Worm (Caenorhabditis elegans): ENCODE data around the gene atln-1.
"Not testable (repeated sequence)": the region's sequence is repeated elsewhere in the genome, so short reads cannot be mapped to it uniquely, and the experiment has no call there.

The atln-1 gene

DNA sequence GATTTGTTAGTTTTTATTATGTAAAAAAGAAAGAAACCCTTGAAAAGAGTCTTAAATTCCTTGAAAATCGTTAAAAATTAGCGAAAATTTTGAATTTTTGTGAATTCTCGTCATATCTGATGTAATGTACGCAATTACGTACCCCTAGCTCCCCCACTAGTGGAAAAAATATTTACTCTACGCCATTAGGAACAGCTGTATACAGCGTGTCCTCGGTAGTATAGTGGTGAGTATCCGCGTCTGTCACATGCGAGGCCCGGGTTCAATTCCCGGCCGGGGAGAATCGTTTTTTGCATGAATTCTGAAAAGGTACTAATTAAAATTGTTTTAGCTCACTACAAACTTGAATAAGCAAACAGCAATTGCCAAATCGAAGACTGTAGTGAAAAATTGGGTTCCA lies 11.4 kb downstream of the atln-1 start:
- TF ChIP-seq ceh-39 (tag; optimal IDR thresholded peaks at IDR 0.05) (no peak), lin-13 (tag; optimal IDR thresholded peaks at IDR 0.05) (no peak), tbx-8 (GFP tag; optimal IDR thresholded peaks at IDR 0.05) (no peak), nhr-12 (tag; optimal IDR thresholded peaks at IDR 0.05) (no peak), flh-1 (GFP tag; optimal IDR thresholded peaks at IDR 0.05) (no peak)

DNA sequence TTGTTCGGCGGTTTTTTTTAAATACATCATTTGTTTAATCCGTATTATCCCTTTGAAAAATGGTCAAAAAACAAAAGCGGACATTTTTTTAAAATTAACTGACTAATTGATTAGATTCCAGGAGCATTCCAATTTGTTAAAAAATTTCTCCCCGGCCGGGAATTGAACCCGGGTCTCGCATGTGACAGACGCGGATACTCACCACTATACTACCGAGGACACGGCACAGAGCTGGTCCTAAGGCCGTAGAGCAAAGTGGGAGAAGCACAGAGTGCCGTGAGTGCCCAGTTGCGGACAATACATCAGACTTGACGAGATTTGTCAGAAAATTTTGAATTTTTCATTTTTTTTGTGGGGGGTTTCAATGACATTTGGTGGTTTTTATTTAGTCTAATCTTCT lies 12.5 kb downstream of the atln-1 start:
- TF ChIP-seq nhr-237 (tag; optimal IDR thresholded peaks at IDR 0.05), result no peak
- TF ChIP-seq ceh-83 (GFP tag; optimal IDR thresholded peaks at IDR 0.05), result peak; percentile 38
- TF ChIP-seq M03D4.4 (tag; optimal IDR thresholded peaks at IDR 0.05), result no peak
- TF ChIP-seq unc-120 (tag; optimal IDR thresholded peaks at IDR 0.05; ENCODE audit: poor library complexity, severe bottlenecking), result peak; percentile 24
- TF ChIP-seq mab-5 (tag; optimal IDR thresholded peaks at IDR 0.05), result no peak
- peak; percentile 29 for TF ChIP-seq sptf-1 (tag; optimal IDR thresholded peaks at IDR 0.05)
- no peak for TF ChIP-seq tbx-8 (GFP tag; optimal IDR thresholded peaks at IDR 0.05)
- no peak for TF ChIP-seq ceh-39 (tag; optimal IDR thresholded peaks at IDR 0.05)
- TF ChIP-seq ham-2 (GFP tag; optimal IDR thresholded peaks at IDR 0.05), result no peak
- TF ChIP-seq elt-1 (tag; optimal IDR thresholded peaks at IDR 0.05; ENCODE audit: borderline replicate concordance, insufficient read depth), result no peak
- no peak for TF ChIP-seq blmp-1 (tag; optimal IDR thresholded peaks at IDR 0.05)
- TF ChIP-seq unc-39 (tag; optimal IDR thresholded peaks at IDR 0.05), result no peak
- no peak for TF ChIP-seq mep-1 (tag; optimal IDR thresholded peaks at IDR 0.05)
- TF ChIP-seq mls-2 (tag; optimal IDR thresholded peaks at IDR 0.05), result no peak
- no peak for TF ChIP-seq nhr-2 (tag; optimal IDR thresholded peaks at IDR 0.05)
- TF ChIP-seq snpc-4 (tag; optimal IDR thresholded peaks at IDR 0.05), result no peak
- no peak for TF ChIP-seq lsy-2 (tag; optimal IDR thresholded peaks at IDR 0.05)
- TF ChIP-seq drap-1 (GFP tag; optimal IDR thresholded peaks at IDR 0.05), result peak; percentile 18
- no peak for TF ChIP-seq unc-62 (GFP tag; optimal IDR thresholded peaks at IDR 0.05)
- TF ChIP-seq nhr-28 (tag; optimal IDR thresholded peaks at IDR 0.05), result no peak
- TF ChIP-seq bed-3 (GFP tag; optimal IDR thresholded peaks at IDR 0.05), result peak; percentile 13
- no peak for TF ChIP-seq nhr-76 (tag; optimal IDR thresholded peaks at IDR 0.05)
- TF ChIP-seq lin-13 (tag; optimal IDR thresholded peaks at IDR 0.05), result no peak
- TF ChIP-seq pha-4 (tag; optimal IDR thresholded peaks at IDR 0.05), result no peak
- no peak for TF ChIP-seq ztf-11 (tag; optimal IDR thresholded peaks at IDR 0.05)
- TF ChIP-seq flh-1 (GFP tag; optimal IDR thresholded peaks at IDR 0.05), result no peak
- TF ChIP-seq elt-3 (tag; optimal IDR thresholded peaks at IDR 0.05), result no peak
- TF ChIP-seq ces-1 (GFP tag; optimal IDR thresholded peaks at IDR 0.05), result no peak
- TF ChIP-seq nhr-12 (tag; optimal IDR thresholded peaks at IDR 0.05), result no peak
- no peak for TF ChIP-seq lin-32 (GFP tag; optimal IDR thresholded peaks at IDR 0.05)
- TF ChIP-seq hlh-1 (tag; optimal IDR thresholded peaks at IDR 0.05), result no peak
- TF ChIP-seq cnd-1 (tag; optimal IDR thresholded peaks at IDR 0.05), result peak; percentile 33
- TF ChIP-seq ceh-43 (GFP tag; optimal IDR thresholded peaks at IDR 0.05), result no peak
- TF ChIP-seq sem-2 (GFP tag; optimal IDR thresholded peaks at IDR 0.05), result no peak
- TF ChIP-seq zip-8 (tag; optimal IDR thresholded peaks at IDR 0.05), result no peak

DNA sequence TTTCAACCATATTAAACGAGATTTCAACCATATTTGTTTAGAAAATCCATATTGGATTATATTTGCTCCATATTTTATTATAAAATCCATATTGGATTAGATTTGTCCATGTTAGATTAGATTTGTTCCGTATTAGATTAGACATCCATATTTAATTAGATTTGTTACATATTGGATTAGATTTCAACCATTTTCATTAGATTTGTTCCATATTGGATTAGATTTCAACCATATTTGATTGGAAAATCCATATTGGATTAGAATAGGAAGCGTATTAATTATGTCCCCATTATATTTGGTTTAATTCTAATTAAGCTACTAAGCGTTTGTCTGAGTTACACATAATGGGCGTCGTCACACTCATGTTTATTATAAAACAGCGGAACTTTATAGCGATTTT lies 13.1 kb downstream of the atln-1 start, which contains the start of gene Y54G2A.44:
TSS of gene Y54G2A.44 (plus strand) at position 301 of the 400 bp plus-strand sequence.
- TF ChIP-seq pha-4, sptf-1, mab-5 (tag; optimal IDR thresholded peaks at IDR 0.05): not testable (repeated sequence)

ce11 chrIV:2802193-2802592 lies 13.7 kb downstream of the atln-1 start:
- no peak for TF ChIP-seq bed-3 (GFP tag; optimal IDR thresholded peaks at IDR 0.05)
- TF ChIP-seq snpc-4 (tag; optimal IDR thresholded peaks at IDR 0.05), result no peak
- TF ChIP-seq mls-2 (tag; optimal IDR thresholded peaks at IDR 0.05), result peak; percentile 28
- peak; percentile 14 for TF ChIP-seq lin-32 (GFP tag; optimal IDR thresholded peaks at IDR 0.05)
- no peak for TF ChIP-seq flh-1 (GFP tag; optimal IDR thresholded peaks at IDR 0.05)
- TF ChIP-seq ceh-43 (GFP tag; optimal IDR thresholded peaks at IDR 0.05), result peak; percentile 23
- TF ChIP-seq ceh-39 (tag; optimal IDR thresholded peaks at IDR 0.05), result no peak
- TF ChIP-seq blmp-1 (tag; optimal IDR thresholded peaks at IDR 0.05), result no peak
- TF ChIP-seq nhr-76 (tag; optimal IDR thresholded peaks at IDR 0.05), result no peak
- TF ChIP-seq nhr-237 (tag; optimal IDR thresholded peaks at IDR 0.05), result no peak
- TF ChIP-seq nhr-12 (tag; optimal IDR thresholded peaks at IDR 0.05), result no peak
- no peak for TF ChIP-seq ztf-11 (tag; optimal IDR thresholded peaks at IDR 0.05)
- no peak for TF ChIP-seq elt-3 (tag; optimal IDR thresholded peaks at IDR 0.05)
- no peak for TF ChIP-seq nhr-2 (tag; optimal IDR thresholded peaks at IDR 0.05)
- TF ChIP-seq pha-4 (tag; optimal IDR thresholded peaks at IDR 0.05), result no peak
- no peak for TF ChIP-seq ces-1 (GFP tag; optimal IDR thresholded peaks at IDR 0.05)
- TF ChIP-seq zip-8 (tag; optimal IDR thresholded peaks at IDR 0.05), result no peak
- no peak for TF ChIP-seq nhr-28 (tag; optimal IDR thresholded peaks at IDR 0.05)
- no peak for TF ChIP-seq lsy-2 (tag; optimal IDR thresholded peaks at IDR 0.05)
- TF ChIP-seq ceh-83 (GFP tag; optimal IDR thresholded peaks at IDR 0.05), result peak; percentile 63
- no peak for TF ChIP-seq lin-13 (tag; optimal IDR thresholded peaks at IDR 0.05)
- TF ChIP-seq unc-120 (tag; optimal IDR thresholded peaks at IDR 0.05; ENCODE audit: poor library complexity, severe bottlenecking), result peak; percentile 25
- no peak for TF ChIP-seq ham-2 (GFP tag; optimal IDR thresholded peaks at IDR 0.05)
- no peak for TF ChIP-seq unc-39 (tag; optimal IDR thresholded peaks at IDR 0.05)
- peak; percentile 5 for TF ChIP-seq tbx-8 (GFP tag; optimal IDR thresholded peaks at IDR 0.05)
- no peak for TF ChIP-seq elt-1 (tag; optimal IDR thresholded peaks at IDR 0.05; ENCODE audit: borderline replicate concordance, insufficient read depth)
- peak; percentile 56 for TF ChIP-seq M03D4.4 (tag; optimal IDR thresholded peaks at IDR 0.05)
- TF ChIP-seq hlh-1 (tag; optimal IDR thresholded peaks at IDR 0.05), result no peak
- peak; percentile 39 for TF ChIP-seq sem-2 (GFP tag; optimal IDR thresholded peaks at IDR 0.05)
- TF ChIP-seq mep-1 (tag; optimal IDR thresholded peaks at IDR 0.05), result no peak
- TF ChIP-seq mab-5 (tag; optimal IDR thresholded peaks at IDR 0.05), result no peak
- TF ChIP-seq sptf-1 (tag; optimal IDR thresholded peaks at IDR 0.05), result peak; percentile 51
- no peak for TF ChIP-seq drap-1 (GFP tag; optimal IDR thresholded peaks at IDR 0.05)
- TF ChIP-seq unc-62 (GFP tag; optimal IDR thresholded peaks at IDR 0.05), result no peak
- peak; percentile 42 for TF ChIP-seq cnd-1 (tag; optimal IDR thresholded peaks at IDR 0.05)
